Worm (Caenorhabditis elegans): ENCODE results near the gene Y116A8B.1.

The Y116A8B.1 gene

DNA sequence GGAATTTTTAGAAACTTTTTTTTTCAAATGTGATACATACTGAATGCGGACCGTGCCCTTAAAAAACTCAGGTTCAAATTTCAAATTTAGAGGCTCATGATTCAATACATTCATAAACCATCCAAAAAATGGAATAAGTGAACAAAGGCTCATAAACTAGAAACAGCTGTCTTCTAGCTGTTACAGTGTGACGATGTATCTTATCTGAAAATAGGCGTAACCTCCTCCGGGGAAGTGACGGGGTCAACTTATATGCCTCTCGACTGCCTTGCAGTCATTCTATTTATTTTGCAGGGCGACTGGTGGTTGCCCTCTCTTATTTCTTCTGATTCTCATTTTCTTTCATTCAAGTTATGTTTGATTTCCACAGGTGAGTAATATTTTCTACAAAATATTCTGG lies at the start of gene Y116A8B.1:
Gene Y116A8B.1 (plus strand): TSS at position 301 of the 400 bp plus-strand sequence.
- no peak for TF ChIP-seq tbx-11 (GFP tag; IDR thresholded peaks at IDR 0.05)
- TF ChIP-seq hnd-1 (tag; optimal IDR thresholded peaks at IDR 0.05): no peak
- TF ChIP-seq tbx-37 (GFP tag; conservative IDR thresholded peaks at IDR 0.05): no peak
- TF ChIP-seq aly-1 (tag; optimal IDR thresholded peaks at IDR 0.05): no peak
- TF ChIP-seq B0310.2 (tag; optimal IDR thresholded peaks at IDR 0.05): no peak
- TF ChIP-seq flt-1 (GFP tag; IDR thresholded peaks at IDR 0.05): no peak
- no peak for TF ChIP-seq hmbx-1 (tag; optimal IDR thresholded peaks at IDR 0.05)
- TF ChIP-seq ama-1 (optimal IDR thresholded peaks at IDR 0.05): no peak
- no peak for TF ChIP-seq ceh-36 (tag; optimal IDR thresholded peaks at IDR 0.05)
- no peak for TF ChIP-seq hmg-4 (GFP tag; optimal IDR thresholded peaks at IDR 0.05)
- TF ChIP-seq tra-4 (tag; optimal IDR thresholded peaks at IDR 0.05): no peak
- no peak for TF ChIP-seq scrt-1 (GFP tag; IDR thresholded peaks at IDR 0.05)
- no peak for TF ChIP-seq pes-1 (GFP tag; IDR thresholded peaks at IDR 0.05)
- TF ChIP-seq sea-1 (GFP tag; conservative IDR thresholded peaks at IDR 0.05): no peak

DNA sequence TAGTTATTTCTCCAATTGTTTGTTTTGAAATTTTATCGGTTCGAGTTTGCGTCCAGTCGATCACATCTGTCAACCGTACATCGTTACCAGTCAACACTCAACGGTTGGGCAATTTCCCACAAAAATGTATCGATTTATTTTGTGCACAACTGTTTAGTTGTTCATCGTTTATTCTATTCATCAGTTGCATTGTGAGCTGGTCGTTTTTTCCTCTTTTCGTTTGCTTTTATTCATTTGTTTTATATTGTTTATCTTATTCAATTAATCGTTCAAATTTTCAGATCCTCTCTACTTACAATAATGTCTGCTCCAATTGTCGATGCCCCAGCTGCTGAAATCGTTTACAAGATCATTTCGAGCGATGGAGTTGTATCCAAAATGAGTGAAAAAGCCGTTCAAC lies 49.2 kb upstream of the Y116A8B.1 start, which contains the start of gene skr-12:
Gene skr-12 (plus strand): TSS at position 301 of the 400 bp plus-strand sequence.
- TF ChIP-seq flt-1 (GFP tag; IDR thresholded peaks at IDR 0.05) (no peak), hmbx-1 (tag; optimal IDR thresholded peaks at IDR 0.05) (no peak), scrt-1 (GFP tag; IDR thresholded peaks at IDR 0.05) (no peak), hmg-4 (GFP tag; optimal IDR thresholded peaks at IDR 0.05) (no peak), sea-1 (GFP tag; conservative IDR thresholded peaks at IDR 0.05) (no peak), hnd-1 (tag; optimal IDR thresholded peaks at IDR 0.05) (no peak), pes-1 (GFP tag; IDR thresholded peaks at IDR 0.05) (no peak), tbx-37 (GFP tag; conservative IDR thresholded peaks at IDR 0.05) (no peak), tbx-11 (GFP tag; IDR thresholded peaks at IDR 0.05) (no peak), aly-1 (tag; optimal IDR thresholded peaks at IDR 0.05) (no peak)

DNA sequence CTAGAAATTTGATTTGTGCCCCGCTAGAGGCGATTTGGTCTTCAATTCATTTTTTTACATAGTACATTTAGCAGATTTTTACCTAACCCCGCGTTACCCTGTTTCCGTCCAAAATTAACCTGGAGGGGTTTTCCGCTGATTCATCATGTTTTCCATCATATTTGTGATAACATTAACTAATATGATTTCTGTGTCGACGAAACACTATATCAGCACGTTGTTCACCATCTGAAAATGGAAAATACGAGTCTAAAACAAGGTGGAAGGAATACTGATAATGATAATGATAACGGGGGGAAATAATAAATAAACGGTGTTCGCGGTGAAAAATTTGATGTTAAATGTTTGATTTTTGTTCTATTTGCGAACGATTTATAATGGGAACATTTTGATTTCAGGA lies 44.4 kb upstream of the Y116A8B.1 start:
- TF ChIP-seq B0310.2 (tag; optimal IDR thresholded peaks at IDR 0.05): no peak
- TF ChIP-seq hnd-1 (tag; optimal IDR thresholded peaks at IDR 0.05): no peak

DNA sequence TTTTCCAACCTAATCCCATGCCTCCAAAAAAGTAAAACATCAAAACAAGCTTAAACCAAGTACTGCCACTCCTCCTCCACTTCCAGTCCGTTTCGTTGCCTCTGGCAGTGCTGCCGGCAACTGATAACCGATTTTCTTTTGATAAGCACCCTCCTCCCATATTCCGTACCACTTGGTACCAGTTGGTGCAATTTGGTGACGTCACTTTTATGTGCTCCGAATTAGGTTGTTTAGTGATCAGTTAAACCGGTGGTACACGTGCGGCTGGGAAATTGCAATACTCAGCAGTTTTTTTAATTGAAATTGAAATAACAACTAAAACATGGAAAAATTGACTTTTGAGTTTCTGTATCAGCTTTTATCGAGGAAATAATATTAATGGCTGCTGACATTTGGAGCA lies 42.1 kb upstream of the Y116A8B.1 start:
- TF ChIP-seq scrt-1 (GFP tag; IDR thresholded peaks at IDR 0.05) (no peak), hmg-4 (GFP tag; optimal IDR thresholded peaks at IDR 0.05) (no peak), ama-1 (optimal IDR thresholded peaks at IDR 0.05) (no peak), pes-1 (GFP tag; IDR thresholded peaks at IDR 0.05) (no peak), tbx-11 (GFP tag; IDR thresholded peaks at IDR 0.05) (no peak), B0310.2 (tag; optimal IDR thresholded peaks at IDR 0.05) (no peak)

- TF ChIP-seq aly-1 (tag; optimal IDR thresholded peaks at IDR 0.05): no peak
- no peak for TF ChIP-seq ama-1 (optimal IDR thresholded peaks at IDR 0.05)
- TF ChIP-seq F13C5.2 (tag; optimal IDR thresholded peaks at IDR 0.05): no peak
- no peak for TF ChIP-seq hmbx-1 (tag; optimal IDR thresholded peaks at IDR 0.05)
- TF ChIP-seq tbx-37 (GFP tag; conservative IDR thresholded peaks at IDR 0.05): no peak
- TF ChIP-seq B0310.2 (tag; optimal IDR thresholded peaks at IDR 0.05): no peak
- no peak for TF ChIP-seq flt-1 (GFP tag; IDR thresholded peaks at IDR 0.05)
- TF ChIP-seq hnd-1 (tag; optimal IDR thresholded peaks at IDR 0.05): no peak
- no peak for TF ChIP-seq ets-7 (tag; optimal IDR thresholded peaks at IDR 0.05)
- TF ChIP-seq sea-1 (GFP tag; conservative IDR thresholded peaks at IDR 0.05): no peak
- TF ChIP-seq tbx-11 (GFP tag; IDR thresholded peaks at IDR 0.05): no peak
- TF ChIP-seq ceh-13 (GFP tag; optimal IDR thresholded peaks at IDR 0.05): no peak
- TF ChIP-seq hmg-4 (GFP tag; optimal IDR thresholded peaks at IDR 0.05): no peak
- TF ChIP-seq tra-4 (tag; optimal IDR thresholded peaks at IDR 0.05): no peak
- TF ChIP-seq scrt-1 (GFP tag; IDR thresholded peaks at IDR 0.05): no peak
- TF ChIP-seq pes-1 (GFP tag; IDR thresholded peaks at IDR 0.05): no peak
- no peak for TF ChIP-seq ceh-36 (tag; optimal IDR thresholded peaks at IDR 0.05)
Observed at ce11 chrIV:17174980-17175379, 41.2 kb upstream of the Y116A8B.1 start.

DNA sequence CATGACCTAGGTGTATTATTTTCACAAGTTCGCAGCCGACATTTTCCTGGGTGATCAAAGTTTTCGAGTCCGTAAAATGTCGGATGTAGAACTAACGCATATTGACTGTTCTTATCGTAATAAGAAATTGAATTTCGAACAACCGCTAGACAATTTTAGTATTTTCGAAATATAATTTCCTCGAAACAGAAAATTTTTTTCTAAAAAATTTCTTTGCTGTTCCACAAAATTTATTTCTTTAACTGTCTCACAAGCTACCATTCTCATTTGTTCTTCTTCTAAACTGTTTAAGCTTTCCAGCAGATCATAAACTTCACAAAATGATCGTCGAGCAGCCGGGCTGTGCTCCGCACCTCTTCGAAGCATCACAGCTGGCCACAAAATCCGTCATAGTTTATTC lies 40.0 kb upstream of the Y116A8B.1 start, which contains the start of gene C52D10.3:
Gene C52D10.3 (plus strand): TSS at position 301 of the 400 bp plus-strand sequence.
- TF ChIP-seq F13C5.2 (tag; optimal IDR thresholded peaks at IDR 0.05): no peak
- TF ChIP-seq hnd-1 (tag; optimal IDR thresholded peaks at IDR 0.05): no peak
- no peak for TF ChIP-seq pes-1 (GFP tag; IDR thresholded peaks at IDR 0.05)
- no peak for TF ChIP-seq tra-4 (tag; optimal IDR thresholded peaks at IDR 0.05)
- no peak for TF ChIP-seq ceh-13 (GFP tag; optimal IDR thresholded peaks at IDR 0.05)
- TF ChIP-seq sea-1 (GFP tag; conservative IDR thresholded peaks at IDR 0.05): no peak
- no peak for TF ChIP-seq hmbx-1 (tag; optimal IDR thresholded peaks at IDR 0.05)
- no peak for TF ChIP-seq ets-7 (tag; optimal IDR thresholded peaks at IDR 0.05)
- no peak for TF ChIP-seq tbx-11 (GFP tag; IDR thresholded peaks at IDR 0.05)
- no peak for TF ChIP-seq hmg-4 (GFP tag; optimal IDR thresholded peaks at IDR 0.05)
- no peak for TF ChIP-seq scrt-1 (GFP tag; IDR thresholded peaks at IDR 0.05)
- TF ChIP-seq ama-1 (optimal IDR thresholded peaks at IDR 0.05): no peak
- no peak for TF ChIP-seq tbx-37 (GFP tag; conservative IDR thresholded peaks at IDR 0.05)
- no peak for TF ChIP-seq aly-1 (tag; optimal IDR thresholded peaks at IDR 0.05)
- TF ChIP-seq B0310.2 (tag; optimal IDR thresholded peaks at IDR 0.05): no peak
- no peak for TF ChIP-seq ceh-36 (tag; optimal IDR thresholded peaks at IDR 0.05)
- TF ChIP-seq flt-1 (GFP tag; IDR thresholded peaks at IDR 0.05): no peak

- no peak for TF ChIP-seq ceh-36 (tag; optimal IDR thresholded peaks at IDR 0.05)
- TF ChIP-seq B0310.2 (tag; optimal IDR thresholded peaks at IDR 0.05): no peak
- no peak for TF ChIP-seq tbx-37 (GFP tag; conservative IDR thresholded peaks at IDR 0.05)
- no peak for TF ChIP-seq ets-7 (tag; optimal IDR thresholded peaks at IDR 0.05)
- no peak for TF ChIP-seq pes-1 (GFP tag; IDR thresholded peaks at IDR 0.05)
- no peak for TF ChIP-seq sea-1 (GFP tag; conservative IDR thresholded peaks at IDR 0.05)
- TF ChIP-seq flt-1 (GFP tag; IDR thresholded peaks at IDR 0.05): no peak
Observed at ce11 chrIV:17179071-17179470, 37.1 kb upstream of the Y116A8B.1 start.

DNA sequence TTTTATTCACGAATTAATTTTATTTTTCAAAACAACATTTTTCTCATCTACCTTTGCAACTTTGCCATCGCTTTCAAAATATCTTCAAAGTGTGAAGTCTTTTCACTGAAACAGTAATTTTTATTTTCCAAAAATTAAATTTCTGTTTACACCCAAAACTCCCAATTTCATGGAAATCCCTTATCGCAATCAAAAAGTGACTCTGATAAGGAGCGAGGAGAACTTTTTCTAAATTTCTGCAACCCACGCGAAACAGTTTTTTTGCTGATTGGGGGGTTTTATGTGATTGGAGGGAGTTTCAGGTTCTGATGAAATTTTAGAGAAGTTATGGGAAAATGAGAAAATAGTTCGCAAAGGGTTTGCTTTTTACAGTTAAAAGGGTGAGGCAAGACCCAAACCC lies 36.6 kb upstream of the Y116A8B.1 start:
- TF ChIP-seq B0310.2 (tag; optimal IDR thresholded peaks at IDR 0.05) (no peak), hnd-1 (tag; optimal IDR thresholded peaks at IDR 0.05) (no peak), ets-7 (tag; optimal IDR thresholded peaks at IDR 0.05) (no peak), ama-1 (optimal IDR thresholded peaks at IDR 0.05) (no peak), aly-1 (tag; optimal IDR thresholded peaks at IDR 0.05) (no peak), pes-1 (GFP tag; IDR thresholded peaks at IDR 0.05) (no peak)

Measured in whole organism, early embryonic.